1 fruit fly cellular context compared by ENCODE assay signal in the genomic region with DNA sequence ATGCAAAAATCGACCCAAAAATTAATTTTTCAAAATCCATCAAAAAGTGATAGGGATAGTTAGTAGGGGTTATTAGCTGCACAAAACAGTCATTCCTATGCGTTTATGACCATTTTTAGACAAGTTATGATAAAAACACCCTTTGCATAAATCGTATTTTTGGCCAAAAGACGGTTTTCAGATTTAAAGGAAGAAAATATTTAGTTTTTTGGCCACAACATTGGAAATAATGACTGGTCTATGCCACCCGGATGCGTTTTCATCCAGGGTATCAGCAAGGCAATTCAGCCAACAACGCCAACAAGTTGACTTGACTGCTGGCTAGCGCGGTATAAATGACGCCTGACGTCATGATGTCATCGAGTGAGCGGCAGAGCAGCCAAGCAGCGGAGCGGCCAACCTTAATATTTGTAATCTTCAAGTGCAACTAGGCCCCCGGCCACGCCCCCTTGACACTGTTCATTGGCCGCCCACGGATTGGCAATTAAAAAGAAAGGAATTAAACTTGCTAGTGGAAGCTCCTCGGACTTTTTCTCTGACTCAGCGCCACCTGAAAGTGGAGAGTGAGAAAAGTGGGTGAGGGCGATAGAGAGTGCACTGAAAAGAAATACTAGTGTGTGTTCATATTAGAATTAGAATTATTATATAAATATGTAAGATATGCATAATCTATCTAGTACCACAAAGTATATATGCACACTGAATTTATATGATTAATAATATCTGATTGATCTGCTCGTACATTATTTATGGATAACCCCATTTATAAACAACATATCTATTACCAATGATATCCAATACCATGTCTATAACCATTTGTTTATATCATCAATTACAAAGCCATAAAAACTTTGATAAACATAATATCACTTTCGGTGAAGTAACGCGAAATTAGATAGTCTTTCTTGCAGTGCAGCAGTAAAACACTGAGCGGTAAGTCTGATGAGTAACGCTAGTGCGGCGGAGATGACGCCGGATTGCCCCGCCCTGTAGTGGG.
A peak's percentile ranks its signal among the peaks of the same experiment; 100 is the strongest.
TF ChIP-seq lines count a peak whose summit lies in the region.

No protein-coding gene starts in this region.

TF ChIP-seq in whole organism, embryonic, 481 proteins besides CTCF, POLR2A, EP300 and RAD21 (continued from another document and continues in another):
- no peak for TF ChIP-seq CkIIα-i1 (GFP tag; IDR thresholded peaks at IDR 0.05; lab: Robert Waterston, UW)
- TF ChIP-seq D (optimal IDR thresholded peaks at IDR 0.05; lab: Kevin White, UChicago) = no peak
- TF ChIP-seq D (GFP tag; optimal IDR thresholded peaks at IDR 0.05; lab: Kevin White, UChicago) = peak; percentile 76
- no peak for TF ChIP-seq BEAF-32 (GFP tag; optimal IDR thresholded peaks at IDR 0.05; lab: Kevin White, UChicago)
- peak; percentile 70; the same call in 2 of the 3 replicates for TF ChIP-seq Dbx (GFP tag; IDR thresholded peaks at IDR 0.05; lab: Robert Waterston, UW)
- TF ChIP-seq btn (GFP tag; optimal IDR thresholded peaks at IDR 0.05; lab: Kevin White, UChicago) = no peak
- peak; percentile 55; the same call in 1 of the 2 replicates for TF ChIP-seq danr (GFP tag; IDR thresholded peaks at IDR 0.05; lab: Robert Waterston, UW)
- TF ChIP-seq trh (GFP tag; optimal IDR thresholded peaks at IDR 0.05; lab: Kevin White, UChicago) = no peak
- no peak for TF ChIP-seq Hr39 (optimal IDR thresholded peaks at IDR 0.05; lab: Kevin White, UChicago)
- TF ChIP-seq Fer2 (tag; optimal IDR thresholded peaks at IDR 0.05; lab: Kevin White, UChicago) = peak; percentile 55
- TF ChIP-seq CG10274 (GFP tag; optimal IDR thresholded peaks at IDR 0.05; lab: Kevin White, UChicago) = peak; percentile 66
- peak; percentile 67 for TF ChIP-seq HLH3B (GFP tag; IDR thresholded peaks at IDR 0.05; lab: Robert Waterston, UW)
- peak; percentile 56 for TF ChIP-seq CG12942 (GFP tag; optimal IDR thresholded peaks at IDR 0.05; lab: Kevin White, UChicago)
- TF ChIP-seq Rx (GFP tag; IDR thresholded peaks at IDR 0.05; lab: Robert Waterston, UW) = no peak
- peak; percentile 84 for TF ChIP-seq ATbp (GFP tag; optimal IDR thresholded peaks at IDR 0.05; lab: Kevin White, UChicago)
- peak; percentile 85 for TF ChIP-seq CG4328 (GFP tag; optimal IDR thresholded peaks at IDR 0.05; lab: Kevin White, UChicago)
- TF ChIP-seq p53 (GFP tag; optimal IDR thresholded peaks at IDR 0.05; lab: Kevin White, UChicago) = no peak
- peak; percentile 67 for TF ChIP-seq al (GFP tag; IDR thresholded peaks at IDR 0.05; lab: Robert Waterston, UW)
- TF ChIP-seq cg (GFP tag; optimal IDR thresholded peaks at IDR 0.05; lab: Kevin White, UChicago) = no peak
- TF ChIP-seq MBD-R2 (GFP tag; IDR thresholded peaks at IDR 0.05; lab: Robert Waterston, UW) = no peak
- peak; percentile 90 for TF ChIP-seq Sox102F (GFP tag; optimal IDR thresholded peaks at IDR 0.05; lab: Kevin White, UChicago)
- TF ChIP-seq B-H1 (GFP tag; IDR thresholded peaks at IDR 0.05; lab: Robert Waterston, UW) = no peak
- TF ChIP-seq sr (GFP tag; IDR thresholded peaks at IDR 0.05; lab: Robert Waterston, UW) = no peak
- no peak for TF ChIP-seq HLH4C (GFP tag; IDR thresholded peaks at IDR 0.05; lab: Robert Waterston, UW; ENCODE audit: partially characterized antibody)
- no peak for TF ChIP-seq slp2 (GFP tag; optimal IDR thresholded peaks at IDR 0.05; lab: Kevin White, UChicago)
- no peak for TF ChIP-seq seq (GFP tag; IDR thresholded peaks at IDR 0.05; lab: Robert Waterston, UW)
- TF ChIP-seq tio (GFP tag; optimal IDR thresholded peaks at IDR 0.05; lab: Kevin White, UChicago) = no peak
- peak; percentile 23 for TF ChIP-seq dmrt11E (tag; optimal IDR thresholded peaks at IDR 0.05; lab: Kevin White, UChicago)
- no peak for TF ChIP-seq Dfd (GFP tag; optimal IDR thresholded peaks at IDR 0.05; lab: Kevin White, UChicago)
- TF ChIP-seq hb (GFP tag; IDR thresholded peaks at IDR 0.05; lab: Robert Waterston, UW; ENCODE audit: partially characterized antibody) = no peak
- no peak for TF ChIP-seq nau (GFP tag; optimal IDR thresholded peaks at IDR 0.05; lab: Kevin White, UChicago)
- TF ChIP-seq Hand (GFP tag; optimal IDR thresholded peaks at IDR 0.05; lab: Kevin White, UChicago) = peak; percentile 82
- peak; percentile 72 for TF ChIP-seq tgo (GFP tag; IDR thresholded peaks at IDR 0.05; lab: Robert Waterston, UW)
- TF ChIP-seq Opbp (GFP tag; IDR thresholded peaks at IDR 0.05; lab: Robert Waterston, UW; ENCODE audit: partially characterized antibody) = no peak
- 0 out of 2 replicates have a peak, but pooled peaks have one; percentile 24 for TF ChIP-seq ap (GFP tag; IDR thresholded peaks at IDR 0.05; lab: Robert Waterston, UW)
- peak; percentile 74 for TF ChIP-seq CG4820 (GFP tag; optimal IDR thresholded peaks at IDR 0.05; lab: Kevin White, UChicago)
- no peak for TF ChIP-seq eyg (GFP tag; optimal IDR thresholded peaks at IDR 0.05; lab: Kevin White, UChicago)
- peak; percentile 25 for TF ChIP-seq Dad (GFP tag; optimal IDR thresholded peaks at IDR 0.05; lab: Kevin White, UChicago)
- TF ChIP-seq CG6689 (GFP tag; IDR thresholded peaks at IDR 0.05; lab: Robert Waterston, UW) = peak; percentile 52; the same call in 1 of the 2 replicates
- TF ChIP-seq Lim3 (GFP tag; IDR thresholded peaks at IDR 0.05; lab: Robert Waterston, UW) = no peak
- TF ChIP-seq CG14441 (GFP tag; IDR thresholded peaks at IDR 0.05; lab: Robert Waterston, UW) = peak; percentile 36
- TF ChIP-seq CG32532 (GFP tag; IDR thresholded peaks at IDR 0.05; lab: Robert Waterston, UW) = peak; percentile 82
- TF ChIP-seq CG17612 (GFP tag; IDR thresholded peaks at IDR 0.05; lab: Robert Waterston, UW) = no peak
- TF ChIP-seq CG7839 (tag; optimal IDR thresholded peaks at IDR 0.05; lab: Kevin White, UChicago) = peak; percentile 93
- peak; percentile 76 for TF ChIP-seq CG9215 (GFP tag; IDR thresholded peaks at IDR 0.05; lab: Robert Waterston, UW)
- peak in 1 of 3 experiments; percentile 64 for TF ChIP-seq lola (GFP tag; optimal IDR thresholded peaks at IDR 0.05; lab: Kevin White, UChicago)
- TF ChIP-seq dan (GFP tag; IDR thresholded peaks at IDR 0.05; lab: Robert Waterston, UW) = no peak
- no peak for TF ChIP-seq CG2199 (GFP tag; IDR thresholded peaks at IDR 0.05; lab: Robert Waterston, UW)
- peak; percentile 76 for TF ChIP-seq so (GFP tag; IDR thresholded peaks at IDR 0.05; lab: Robert Waterston, UW)
- no peak for TF ChIP-seq Mad (GFP tag; optimal IDR thresholded peaks at IDR 0.05; lab: Kevin White, UChicago)
- TF ChIP-seq slbo (GFP tag; IDR thresholded peaks at IDR 0.05; lab: Robert Waterston, UW) = peak; percentile 68
- peak; percentile 44 for TF ChIP-seq CG3995 (GFP tag; optimal IDR thresholded peaks at IDR 0.05; lab: Kevin White, UChicago)
- no peak for TF ChIP-seq GATAe (GFP tag; conservative IDR thresholded peaks at IDR 0.05; lab: Robert Waterston, UW)
- peak; percentile 63 for TF ChIP-seq esg (GFP tag; conservative IDR thresholded peaks at IDR 0.05; lab: Robert Waterston, UW)
- TF ChIP-seq BtbVII (GFP tag; optimal IDR thresholded peaks at IDR 0.05; lab: Kevin White, UChicago) = peak; percentile 88
- peak; percentile 81 for TF ChIP-seq Asciz (GFP tag; optimal IDR thresholded peaks at IDR 0.05; lab: Kevin White, UChicago)
- TF ChIP-seq CG12071 (GFP tag; optimal IDR thresholded peaks at IDR 0.05; lab: Kevin White, UChicago) = peak; percentile 37
- TF ChIP-seq CG18262 (tag; optimal IDR thresholded peaks at IDR 0.05; lab: Kevin White, UChicago) = peak; percentile 87
- TF ChIP-seq CG14965 (GFP tag; optimal IDR thresholded peaks at IDR 0.05; lab: Kevin White, UChicago; ENCODE audit: borderline replicate concordance) = no peak
- TF ChIP-seq HmgZ (tag; optimal IDR thresholded peaks at IDR 0.05; lab: Kevin White, UChicago) = peak; percentile 53
- TF ChIP-seq Ravus (GFP tag; IDR thresholded peaks at IDR 0.05; lab: Robert Waterston, UW) = no peak
- TF ChIP-seq CG9932 (GFP tag; IDR thresholded peaks at IDR 0.05; lab: Robert Waterston, UW) = peak; percentile 68
- peak; percentile 58 for TF ChIP-seq Jarid2 (GFP tag; optimal IDR thresholded peaks at IDR 0.05; lab: Kevin White, UChicago)
- no peak for TF ChIP-seq corto (GFP tag; optimal IDR thresholded peaks at IDR 0.05; lab: Kevin White, UChicago)
- TF ChIP-seq ttk (GFP tag; IDR thresholded peaks at IDR 0.05; lab: Robert Waterston, UW) = peak; percentile 40; the same call in 1 of the 2 replicates
- TF ChIP-seq CG14860 (GFP tag; IDR thresholded peaks at IDR 0.05; lab: Robert Waterston, UW; ENCODE audit: partially characterized antibody) = no peak
- no peak for TF ChIP-seq pan (optimal IDR thresholded peaks at IDR 0.05; lab: Kevin White, UChicago)
- TF ChIP-seq pan (GFP tag; optimal IDR thresholded peaks at IDR 0.05 in 1 of 2, IDR thresholded peaks at IDR 0.05 in 1 of 2) = peak in 1 of 2 experiments; percentile 65
- peak; percentile 76 for TF ChIP-seq Blimp-1 (GFP tag; optimal IDR thresholded peaks at IDR 0.05; lab: Kevin White, UChicago)
- peak; percentile 83 for TF ChIP-seq CG1233 (GFP tag; optimal IDR thresholded peaks at IDR 0.05; lab: Kevin White, UChicago)
- peak; percentile 84 for TF ChIP-seq Fer3 (tag; optimal IDR thresholded peaks at IDR 0.05; lab: Kevin White, UChicago)
- TF ChIP-seq disco-r (GFP tag; optimal IDR thresholded peaks at IDR 0.05; lab: Kevin White, UChicago) = no peak
- TF ChIP-seq Ets97D (GFP tag; optimal IDR thresholded peaks at IDR 0.05; lab: Kevin White, UChicago) = no peak
- peak; percentile 42; the same call in 1 of the 2 replicates for TF ChIP-seq Oaz (GFP tag; IDR thresholded peaks at IDR 0.05; lab: Robert Waterston, UW)
- TF ChIP-seq jumu (GFP tag; optimal IDR thresholded peaks at IDR 0.05; lab: Kevin White, UChicago) = no peak
- no peak for TF ChIP-seq crc (GFP tag; optimal IDR thresholded peaks at IDR 0.05; lab: Kevin White, UChicago)
- peak; percentile 61; the same call in 2 of the 3 replicates for TF ChIP-seq CG2889 (GFP tag; IDR thresholded peaks at IDR 0.05; lab: Robert Waterston, UW)
- peak; percentile 5 for TF ChIP-seq dm (GFP tag; optimal IDR thresholded peaks at IDR 0.05; lab: Kevin White, UChicago)
- peak; percentile 89 for TF ChIP-seq CG11695 (GFP tag; IDR thresholded peaks at IDR 0.05; lab: Robert Waterston, UW)
- TF ChIP-seq CG33213 (GFP tag; optimal IDR thresholded peaks at IDR 0.05; lab: Kevin White, UChicago) = no peak
- peak; percentile 66 for TF ChIP-seq jing (GFP tag; optimal IDR thresholded peaks at IDR 0.05; lab: Kevin White, UChicago)
- peak; percentile 49 for TF ChIP-seq CG15696 (tag; optimal IDR thresholded peaks at IDR 0.05; lab: Kevin White, UChicago)
- TF ChIP-seq CG15601 (tag; optimal IDR thresholded peaks at IDR 0.05; lab: Kevin White, UChicago) = peak; percentile 77
- peak; percentile 36 for TF ChIP-seq CG8944 (GFP tag; optimal IDR thresholded peaks at IDR 0.05; lab: Kevin White, UChicago)
- no peak for TF ChIP-seq zen2 (GFP tag; IDR thresholded peaks at IDR 0.05; lab: Robert Waterston, UW; ENCODE audit: partially characterized antibody)
- peak; percentile 94 for TF ChIP-seq CG2678 (tag; optimal IDR thresholded peaks at IDR 0.05; lab: Kevin White, UChicago)
- peak; percentile 18 for TF ChIP-seq Max (GFP tag; optimal IDR thresholded peaks at IDR 0.05; lab: Kevin White, UChicago)
- TF ChIP-seq Sry-δ (GFP tag; optimal IDR thresholded peaks at IDR 0.05; lab: Kevin White, UChicago) = peak; percentile 0
- TF ChIP-seq ind (GFP tag; optimal IDR thresholded peaks at IDR 0.05; lab: Kevin White, UChicago) = peak; percentile 75
- no peak for TF ChIP-seq CG9876 (GFP tag; optimal IDR thresholded peaks at IDR 0.05; lab: Kevin White, UChicago)
- peak; percentile 83 for TF ChIP-seq CG8388 (GFP tag; optimal IDR thresholded peaks at IDR 0.05; lab: Kevin White, UChicago)
- no peak; the same call in 2 of the 3 replicates for TF ChIP-seq croc (GFP tag; conservative IDR thresholded peaks at IDR 0.05; lab: Robert Waterston, UW)
- TF ChIP-seq Poxn (GFP tag; IDR thresholded peaks at IDR 0.05; lab: Robert Waterston, UW) = 0 out of 2 replicates have a peak, but pooled peaks have one; percentile 12
- peak; percentile 87 for TF ChIP-seq CG30403 (GFP tag; optimal IDR thresholded peaks at IDR 0.05; lab: Kevin White, UChicago)
- peak; percentile 62 for TF ChIP-seq D19B (GFP tag; optimal IDR thresholded peaks at IDR 0.05; lab: Kevin White, UChicago)
- TF ChIP-seq Adf1 (GFP tag; IDR thresholded peaks at IDR 0.05; lab: Robert Waterston, UW) = peak; percentile 71
- TF ChIP-seq D19A (tag; optimal IDR thresholded peaks at IDR 0.05; lab: Kevin White, UChicago) = peak; percentile 86
- TF ChIP-seq emc (GFP tag; optimal IDR thresholded peaks at IDR 0.05; lab: Kevin White, UChicago) = no peak
- peak; percentile 79 for TF ChIP-seq CG4424 (GFP tag; optimal IDR thresholded peaks at IDR 0.05; lab: Kevin White, UChicago)
- no peak for TF ChIP-seq Scr (GFP tag; IDR thresholded peaks at IDR 0.05; lab: Robert Waterston, UW; ENCODE audit: partially characterized antibody)
- peak; percentile 33 for TF ChIP-seq CG31365 (tag; optimal IDR thresholded peaks at IDR 0.05; lab: Kevin White, UChicago)
- TF ChIP-seq sna (GFP tag; IDR thresholded peaks at IDR 0.05; lab: Robert Waterston, UW; ENCODE audit: partially characterized antibody) = no peak
- TF ChIP-seq Drgx (GFP tag; IDR thresholded peaks at IDR 0.05; lab: Robert Waterston, UW) = peak; percentile 60
- peak; percentile 89 for TF ChIP-seq CG10209 (GFP tag; optimal IDR thresholded peaks at IDR 0.05; lab: Kevin White, UChicago)
- no peak for TF ChIP-seq NK7.1 (GFP tag; optimal IDR thresholded peaks at IDR 0.05; lab: Kevin White, UChicago)
- peak; percentile 85 for TF ChIP-seq HHEX (GFP tag; optimal IDR thresholded peaks at IDR 0.05; lab: Kevin White, UChicago)
- peak; percentile 32 for TF ChIP-seq onecut (GFP tag; IDR thresholded peaks at IDR 0.05; lab: Robert Waterston, UW)
- TF ChIP-seq CG32767 (GFP tag; IDR thresholded peaks at IDR 0.05; lab: Robert Waterston, UW) = peak; percentile 48; the same call in 1 of the 2 replicates
- no peak for TF ChIP-seq yki (optimal IDR thresholded peaks at IDR 0.05; lab: Kevin White, UChicago)
- peak; percentile 68 for TF ChIP-seq CG8359 (GFP tag; optimal IDR thresholded peaks at IDR 0.05; lab: Kevin White, UChicago; ENCODE audit: borderline replicate concordance)
- TF ChIP-seq zen (tag; optimal IDR thresholded peaks at IDR 0.05; lab: Kevin White, UChicago) = peak; percentile 42
- TF ChIP-seq tll (GFP tag; optimal IDR thresholded peaks at IDR 0.05; lab: Kevin White, UChicago) = no peak
- TF ChIP-seq CG18599 (GFP tag; optimal IDR thresholded peaks at IDR 0.05; lab: Kevin White, UChicago) = peak; percentile 89
- TF ChIP-seq CG11085 (GFP tag; IDR thresholded peaks at IDR 0.05; lab: Robert Waterston, UW) = peak; percentile 57; the same call in 1 of the 2 replicates
- TF ChIP-seq CG2116 (GFP tag; optimal IDR thresholded peaks at IDR 0.05; lab: Kevin White, UChicago) = peak; percentile 54
- peak; percentile 80 for TF ChIP-seq CG6683 (GFP tag; optimal IDR thresholded peaks at IDR 0.05; lab: Kevin White, UChicago)
- no peak for TF ChIP-seq pum (GFP tag; optimal IDR thresholded peaks at IDR 0.05; lab: Kevin White, UChicago)
- 0 out of 3 replicates have a peak, but pooled peaks have one; percentile 26 for TF ChIP-seq H15 (GFP tag; IDR thresholded peaks at IDR 0.05; lab: Robert Waterston, UW)
